Worm (Caenorhabditis elegans): ENCODE measurements around the gene flp-23.

Gene flp-23

ce11 chrIII:8663143-8663542 lies 12.6 kb downstream of the flp-23 start:
- TF ChIP-seq nhr-23 (tag; optimal IDR thresholded peaks at IDR 0.05) = peak; percentile 41
- TF ChIP-seq nhr-25 (tag; optimal IDR thresholded peaks at IDR 0.05) = peak; percentile 40
- no peak for TF ChIP-seq R02D3.7 (tag; optimal IDR thresholded peaks at IDR 0.05)
- TF ChIP-seq elt-2 (tag; optimal IDR thresholded peaks at IDR 0.05) = no peak

ce11 chrIII:8664897-8665388 lies 14.4 kb downstream of the flp-23 start, which contains the start of gene F22B7.1:
F22B7.1 (plus strand) TSS chrIII:8665338.
- TF ChIP-seq egl-5 (tag; optimal IDR thresholded peaks at IDR 0.05) (no peak), fkh-2 (tag; optimal IDR thresholded peaks at IDR 0.05) (no peak), elt-1 (tag; optimal IDR thresholded peaks at IDR 0.05) (no peak), ztf-4 (tag; optimal IDR thresholded peaks at IDR 0.05) (no peak), ceh-9 (tag; optimal IDR thresholded peaks at IDR 0.05) (no peak), skn-1 (tag; optimal IDR thresholded peaks at IDR 0.05) (no peak), zag-1 (tag; optimal IDR thresholded peaks at IDR 0.05) (no peak), sea-2 (GFP tag; optimal IDR thresholded peaks at IDR 0.05) (no peak), elt-3 (tag; optimal IDR thresholded peaks at IDR 0.05) (no peak), ZK546.5 (tag; optimal IDR thresholded peaks at IDR 0.05) (no peak), lsy-12 (tag; optimal IDR thresholded peaks at IDR 0.05) (no peak), mdl-1 (tag; optimal IDR thresholded peaks at IDR 0.05) (no peak), ceh-28 (tag; optimal IDR thresholded peaks at IDR 0.05) (no peak), lin-39 (tag; optimal IDR thresholded peaks at IDR 0.05) (no peak), fos-1 (tag; optimal IDR thresholded peaks at IDR 0.05) (no peak), nhr-237 (tag; optimal IDR thresholded peaks at IDR 0.05) (no peak), nhr-28 (tag; optimal IDR thresholded peaks at IDR 0.05) (no peak)

DNA sequence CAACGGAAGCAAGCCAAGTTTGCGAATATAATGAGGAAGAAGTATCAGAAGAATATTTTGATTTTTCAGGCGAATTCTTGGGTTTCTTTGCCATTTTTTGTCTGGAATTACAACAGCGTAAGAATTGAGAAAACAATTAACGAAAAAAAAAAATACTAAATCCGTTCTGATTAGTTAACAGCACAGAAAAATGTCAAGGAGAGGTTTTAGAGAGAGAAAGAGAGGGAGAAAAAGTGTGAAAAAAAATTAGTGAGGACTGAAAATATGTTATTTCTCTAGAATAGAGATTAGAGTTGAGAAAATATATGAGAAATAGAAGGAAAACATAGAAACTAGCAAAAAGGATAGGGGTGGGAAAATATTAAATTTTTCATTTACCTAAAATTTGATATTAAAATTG lies 16.8 kb downstream of the flp-23 start, which contains the start of gene dpy-19:
Gene dpy-19 (minus strand): TSS at position 101 of the 400 bp plus-strand sequence.
- no peak for TF ChIP-seq lin-15B (tag; optimal IDR thresholded peaks at IDR 0.05)
- no peak for TF ChIP-seq ceh-16 (tag; optimal IDR thresholded peaks at IDR 0.05)
- no peak for TF ChIP-seq nhr-23 (tag; optimal IDR thresholded peaks at IDR 0.05)
- TF ChIP-seq pqm-1 (tag; optimal IDR thresholded peaks at IDR 0.05) = no peak
- TF ChIP-seq elt-3 (tag; optimal IDR thresholded peaks at IDR 0.05) = no peak
- no peak for TF ChIP-seq pha-4 (tag; optimal IDR thresholded peaks at IDR 0.05)
- no peak for TF ChIP-seq unc-62 (GFP tag; optimal IDR thresholded peaks at IDR 0.05)
- TF ChIP-seq unc-39 (tag; optimal IDR thresholded peaks at IDR 0.05) = no peak
- TF ChIP-seq nhr-67 (tag; optimal IDR thresholded peaks at IDR 0.05) = no peak
- TF ChIP-seq egl-27 (tag; optimal IDR thresholded peaks at IDR 0.05) = no peak
- no peak for TF ChIP-seq ama-1 (optimal IDR thresholded peaks at IDR 0.05)
- TF ChIP-seq aly-2 (tag; optimal IDR thresholded peaks at IDR 0.05) = no peak

DNA sequence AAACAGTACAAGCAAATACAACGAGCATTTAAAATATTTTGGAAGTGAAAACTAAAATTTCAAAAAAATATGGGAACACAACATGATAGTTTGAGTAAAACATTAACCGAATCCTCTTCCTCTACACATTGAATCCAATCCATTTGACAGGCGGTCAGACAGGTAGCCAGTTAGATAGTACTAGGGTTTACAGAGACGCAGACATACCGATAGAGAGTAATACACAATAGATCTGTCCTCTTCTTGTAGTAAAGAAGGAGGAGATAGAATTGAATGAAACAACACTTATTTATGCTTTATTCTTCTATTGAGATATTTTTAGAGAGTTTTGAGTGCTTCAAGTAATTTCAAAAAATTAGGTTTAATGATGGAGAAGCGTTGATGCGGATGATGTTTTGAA lies 18.1 kb downstream of the flp-23 start:
- peak; percentile 9 for TF ChIP-seq nhr-25 (tag; optimal IDR thresholded peaks at IDR 0.05)
- TF ChIP-seq hmg-11 (tag; optimal IDR thresholded peaks at IDR 0.05) = peak; percentile 19
- no peak for TF ChIP-seq elt-2 (tag; optimal IDR thresholded peaks at IDR 0.05)

- TF ChIP-seq pqm-1 (tag; optimal IDR thresholded peaks at IDR 0.05) (no peak), mdl-1 (tag; optimal IDR thresholded peaks at IDR 0.05) (no peak), tbx-2 (tag; optimal IDR thresholded peaks at IDR 0.05) (no peak), nhr-76 (tag; optimal IDR thresholded peaks at IDR 0.05) (no peak), ZK546.5 (tag; optimal IDR thresholded peaks at IDR 0.05) (no peak), ceh-82 (tag; optimal IDR thresholded peaks at IDR 0.05) (no peak), ztf-4 (tag; optimal IDR thresholded peaks at IDR 0.05) (no peak), ceh-28 (tag; optimal IDR thresholded peaks at IDR 0.05) (no peak), jun-1 (tag; optimal IDR thresholded peaks at IDR 0.05) (no peak), zag-1 (tag; optimal IDR thresholded peaks at IDR 0.05) (no peak), nhr-25 (tag; optimal IDR thresholded peaks at IDR 0.05) (no peak), fkh-2 (tag; optimal IDR thresholded peaks at IDR 0.05) (no peak)
These were observed 24.5 kb downstream of the flp-23 start, which contains the start of gene pgl-2 for ce11 chrIII:8674980-8675485. pgl-2 (minus strand) TSS chrIII:8675435.
